Fruit fly (Drosophila melanogaster) whole organism, prepupa: ENCODE data around the gene CG31226.

Experiments
- CG16779 ChIP-seq: fragments of 200-800 bp; sonication (Bioruptor generic); optimal IDR thresholded peaks from 3 replicates; lab custom pipeline; 2017; ENCODE audit warnings: missing biosample characterization, mild to moderate bottlenecking, missing genetic modification characterization
- CG6854 ChIP-seq: fragments of 200-800 bp; sonication (Bioruptor generic); optimal IDR thresholded peaks from 2 replicates; lab custom pipeline; 2017; ENCODE audit warnings: missing biosample characterization, mild to moderate bottlenecking, missing genetic modification characterization
- Ets96B ChIP-seq: fragments of 200-800 bp; optimal IDR thresholded peaks from 2 replicates; lab custom pipeline; 2019; ENCODE audit warnings: missing biosample characterization, mild to moderate bottlenecking, missing genetic modification characterization, moderate library complexity

- TF ChIP-seq Ets96B (no peak), CG16779 (tag; lab: Kevin White, UChicago) (no peak), CG6854 (GFP tag; lab: Kevin White, UChicago) (no peak)
These were observed 47.5 kb upstream of the CG31226 start, which contains the start of gene Rh2 for dm6 chr3R:18899123-18899522.
